Fruit fly (Drosophila melanogaster) whole organism, embryonic: ENCODE data around the gene HUWE1.

Experiments
- B-H1 ChIP-seq: fragments of 200-800 bp; sonication (Bioruptor generic); IDR thresholded peaks from 3 replicates; pipeline ENCODE4 v1.3.6; 2022; ENCODE audit warnings: missing biosample characterization, missing genetic modification characterization
- CG12155 ChIP-seq: fragments of 200-800 bp; sonication (Bioruptor generic); optimal IDR thresholded peaks from 3 replicates; lab custom pipeline; 2016; ENCODE audit warnings: missing biosample characterization, missing genetic modification characterization
- CG1647 ChIP-seq: fragments of 200-800 bp; sonication (Bioruptor generic); optimal IDR thresholded peaks from 3 replicates; lab custom pipeline; 2016; ENCODE audit warnings: missing biosample characterization, missing genetic modification characterization
- CG2120 ChIP-seq: fragments of 200-800 bp; sonication (Bioruptor generic); optimal IDR thresholded peaks from 3 replicates; lab custom pipeline; 2016; ENCODE audit warnings: missing biosample characterization, missing genetic modification characterization
- CG2129 ChIP-seq: fragments of 200-800 bp; sonication (Bioruptor generic); IDR thresholded peaks from 2 replicates; pipeline ENCODE4 v1.3.6; 2022; ENCODE audit warnings: missing biosample characterization, missing genetic modification characterization; ENCODE audit not compliant: partially characterized antibody
- CG34376 ChIP-seq: fragments of 200-800 bp; sonication (Bioruptor generic); optimal IDR thresholded peaks from 2 replicates; lab custom pipeline; 2018; ENCODE audit warnings: missing biosample characterization, mild to moderate bottlenecking, missing genetic modification characterization
- CG3726 ChIP-seq: fragments of 200-800 bp; sonication (Bioruptor generic); IDR thresholded peaks from 3 replicates; pipeline ENCODE4, ENCODE4 v1.3.6; 2022; ENCODE audit warnings: missing biosample characterization, missing genetic modification characterization
- CG4617 ChIP-seq: fragments of 200-800 bp; sonication (Bioruptor generic); optimal IDR thresholded peaks from 3 replicates; lab custom pipeline; 2016; ENCODE audit warnings: missing biosample characterization, missing genetic modification characterization, borderline replicate concordance
- CG4730 ChIP-seq: fragments of 200-800 bp; sonication (Bioruptor generic); IDR thresholded peaks from 2 replicates; pipeline ENCODE4 v1.3.6; 2022; ENCODE audit warnings: missing biosample characterization, missing genetic modification characterization
- CG5245 ChIP-seq: fragments of 200-800 bp; sonication (Bioruptor generic); optimal IDR thresholded peaks from 3 replicates; lab custom pipeline; 2016; ENCODE audit warnings: missing biosample characterization, missing genetic modification characterization
- CG6254 ChIP-seq: fragments of 200-800 bp; sonication (Bioruptor generic); optimal IDR thresholded peaks from 3 replicates; lab custom pipeline; 2017; ENCODE audit warnings: mild to moderate bottlenecking, missing biosample characterization, missing genetic modification reagents, missing genetic modification characterization
- CG7372 ChIP-seq: fragments of 200-800 bp; sonication (Bioruptor generic); IDR thresholded peaks from 2 replicates; pipeline ENCODE4 v1.3.6; 2022; ENCODE audit warnings: missing biosample characterization, missing genetic modification characterization
- CG7556 ChIP-seq: fragments of 200-800 bp; sonication (Bioruptor generic); optimal IDR thresholded peaks from 2 replicates; lab custom pipeline; 2017; ENCODE audit warnings: missing biosample characterization, mild to moderate bottlenecking, missing genetic modification characterization
- CG7839 ChIP-seq: fragments of 200-800 bp; sonication (Bioruptor generic); optimal IDR thresholded peaks from 3 replicates; lab custom pipeline; 2018; ENCODE audit warnings: missing biosample characterization, mild to moderate bottlenecking, missing genetic modification characterization, moderate library complexity
- CG9609 ChIP-seq: fragments of 200-800 bp; sonication (Bioruptor generic); optimal IDR thresholded peaks from 3 replicates; lab custom pipeline; 2016; ENCODE audit warnings: missing biosample characterization, missing genetic modification characterization
- D ChIP-seq, 2 experiments: fragments of 200-800 bp in 1 of 2; fragments of >200 bp in 1 of 2; sonication (Bioruptor generic) in 1 of 2; optimal IDR thresholded peaks; 2 replicates in 1 of 2; 3 replicates in 1 of 2; lab custom pipeline; 2017; ENCODE audit warnings: mild to moderate bottlenecking in 1 of 2, missing biosample characterization in 1 of 2, missing genetic modification characterization in 1 of 2, missing genetic modification reagents in 1 of 2
- Dref ChIP-seq: fragments of 200-800 bp; sonication (Bioruptor generic); IDR thresholded peaks from 2 replicates; pipeline ENCODE4 v1.3.6; 2022; ENCODE audit warnings: missing biosample characterization, missing genetic modification characterization
- Fer3 ChIP-seq: fragments of 200-800 bp; sonication (Bioruptor generic); optimal IDR thresholded peaks from 2 replicates; lab custom pipeline; 2018; ENCODE audit warnings: missing biosample characterization, mild to moderate bottlenecking, missing genetic modification characterization, moderate library complexity
- Hand ChIP-seq: fragments of 200-800 bp; sonication (Bioruptor generic); optimal IDR thresholded peaks from 2 replicates; lab custom pipeline; 2017; ENCODE audit warnings: mild to moderate bottlenecking, missing biosample characterization, missing genetic modification reagents, missing genetic modification characterization
- Hmr ChIP-seq: fragments of 200-800 bp; sonication (Bioruptor generic); optimal IDR thresholded peaks from 3 replicates; lab custom pipeline; 2017; ENCODE audit warnings: mild to moderate bottlenecking, missing biosample characterization, missing genetic modification reagents, missing genetic modification characterization
- MBD-R2 ChIP-seq: fragments of 200-800 bp; sonication (Bioruptor generic); IDR thresholded peaks from 2 replicates; pipeline ENCODE4 v1.3.6; 2022; ENCODE audit warnings: missing biosample characterization, missing genetic modification characterization
- MESR4 ChIP-seq: fragments of 200-800 bp; sonication (Bioruptor generic); optimal IDR thresholded peaks from 2 replicates; lab custom pipeline; 2018; ENCODE audit warnings: missing biosample characterization, mild to moderate bottlenecking, missing genetic modification characterization, moderate library complexity
- Max ChIP-seq: fragments of 200-800 bp; sonication (Bioruptor generic); optimal IDR thresholded peaks from 2 replicates; lab custom pipeline; 2016; ENCODE audit warnings: missing biosample characterization, mild to moderate bottlenecking, missing genetic modification characterization
- Nf-YC ChIP-seq: fragments of 200-800 bp; optimal IDR thresholded peaks from 3 replicates; lab custom pipeline; 2019; ENCODE audit warnings: missing biosample characterization, mild to moderate bottlenecking, missing genetic modification characterization, moderate library complexity
- NfI ChIP-seq: fragments of 200-800 bp; sonication (Bioruptor generic); optimal IDR thresholded peaks from 3 replicates; lab custom pipeline; 2018; ENCODE audit warnings: missing biosample characterization, mild to moderate bottlenecking, missing genetic modification characterization, moderate library complexity
- Opbp ChIP-seq: fragments of 200-800 bp; sonication (Bioruptor generic); IDR thresholded peaks from 3 replicates; pipeline ENCODE4 v1.3.6; 2022; ENCODE audit warnings: missing biosample characterization, missing genetic modification characterization; ENCODE audit not compliant: partially characterized antibody
- PHDP ChIP-seq: fragments of 200-800 bp; sonication (Bioruptor generic); optimal IDR thresholded peaks from 3 replicates; lab custom pipeline; 2018; ENCODE audit warnings: missing biosample characterization, mild to moderate bottlenecking, missing genetic modification characterization, moderate library complexity
- Sox100B ChIP-seq: fragments of 200-800 bp; sonication (Bioruptor generic); optimal IDR thresholded peaks from 3 replicates; lab custom pipeline; 2018; ENCODE audit warnings: missing biosample characterization, mild to moderate bottlenecking, missing genetic modification characterization
- TFAM ChIP-seq: fragments of 200-800 bp; sonication (Bioruptor generic); optimal IDR thresholded peaks from 2 replicates; lab custom pipeline; 2017; ENCODE audit warnings: missing biosample characterization, missing genetic modification characterization, inconsistent platforms
- Tbp ChIP-seq: fragments of >200 bp; optimal IDR thresholded peaks from 2 replicates; lab custom pipeline; 2018; ENCODE audit warnings: missing biosample characterization, missing genetic modification characterization
- Usf ChIP-seq: fragments of 200-800 bp; sonication (Bioruptor generic); optimal IDR thresholded peaks from 2 replicates; lab custom pipeline; 2017; ENCODE audit warnings: missing genotype, missing biosample characterization, missing genetic modification characterization
- aop ChIP-seq: fragments of 200-800 bp; sonication (Bioruptor generic); IDR thresholded peaks from 2 replicates; pipeline ENCODE4 v1.3.6; 2022; ENCODE audit warnings: missing biosample characterization, missing genetic modification characterization
- crp ChIP-seq, 2 experiments: fragments of 200-800 bp; sonication (Bioruptor generic); optimal IDR thresholded peaks; 2 replicates in 1 of 2; 3 replicates in 1 of 2; lab custom pipeline; 2017; ENCODE audit warnings: missing biosample characterization in 2 of 2, missing genetic modification characterization in 2 of 2, mild to moderate bottlenecking in 1 of 2, moderate library complexity in 1 of 2
- dysf ChIP-seq: fragments of 200-800 bp; sonication (Bioruptor generic); IDR thresholded peaks from 3 replicates; pipeline ENCODE4 v1.3.6; 2022; ENCODE audit warnings: missing biosample characterization, missing genetic modification characterization
- emc ChIP-seq: fragments of 200-800 bp; sonication (Bioruptor generic); optimal IDR thresholded peaks from 2 replicates; lab custom pipeline; 2016; ENCODE audit warnings: missing biosample characterization, missing genetic modification characterization
- ewg ChIP-seq: fragments of 200-800 bp; sonication (Bioruptor generic); optimal IDR thresholded peaks from 3 replicates; lab custom pipeline; 2017; ENCODE audit warnings: mild to moderate bottlenecking, missing biosample characterization, missing genetic modification reagents, missing genetic modification characterization
- ind ChIP-seq: fragments of 200-800 bp; sonication (Bioruptor generic); optimal IDR thresholded peaks from 3 replicates; lab custom pipeline; 2016; ENCODE audit warnings: missing biosample characterization, missing genetic modification characterization
- mam ChIP-seq: fragments of 200-800 bp; sonication (Bioruptor generic); optimal IDR thresholded peaks from 3 replicates; lab custom pipeline; 2016; ENCODE audit warnings: missing biosample characterization, missing genetic modification characterization
- nau ChIP-seq: fragments of 200-800 bp; sonication (Bioruptor generic); optimal IDR thresholded peaks from 3 replicates; lab custom pipeline; 2017; ENCODE audit warnings: missing biosample characterization, mild to moderate bottlenecking, missing genetic modification characterization, missing genetic modification reagents
- oc ChIP-seq: fragments of 200-800 bp; sonication (Bioruptor generic); optimal IDR thresholded peaks from 2 replicates; lab custom pipeline; 2018; ENCODE audit warnings: missing biosample characterization, mild to moderate bottlenecking, missing genetic modification characterization, moderate library complexity
- ro ChIP-seq: fragments of 200-800 bp; sonication (Bioruptor generic); IDR thresholded peaks from 2 replicates; pipeline ENCODE4 v1.3.6; 2022; ENCODE audit warnings: missing biosample characterization, missing genetic modification characterization
- sd ChIP-seq: fragments of 200-800 bp; sonication (Bioruptor generic); optimal IDR thresholded peaks from 3 replicates; lab custom pipeline; 2018; ENCODE audit warnings: missing biosample characterization, mild to moderate bottlenecking, missing genetic modification characterization, moderate library complexity
- shn ChIP-seq: fragments of 200-800 bp; sonication (Bioruptor generic); optimal IDR thresholded peaks from 3 replicates; lab custom pipeline; 2016; ENCODE audit warnings: missing biosample characterization, missing genetic modification characterization
- stwl ChIP-seq: fragments of 200-800 bp; sonication (Bioruptor generic); optimal IDR thresholded peaks from 3 replicates; lab custom pipeline; 2018; ENCODE audit warnings: missing biosample characterization, mild to moderate bottlenecking, missing genetic modification characterization, moderate library complexity
- tgo ChIP-seq: fragments of 200-800 bp; sonication (Bioruptor generic); IDR thresholded peaks from 3 replicates; pipeline ENCODE4 v1.3.6; 2022; ENCODE audit warnings: missing biosample characterization, missing genetic modification characterization
- trem ChIP-seq: fragments of 200-800 bp; optimal IDR thresholded peaks from 3 replicates; lab custom pipeline; 2019; ENCODE audit warnings: missing biosample characterization, mild to moderate bottlenecking, missing genetic modification characterization, moderate library complexity
- trh ChIP-seq: fragments of 200-800 bp; sonication (Bioruptor generic); optimal IDR thresholded peaks from 2 replicates; lab custom pipeline; 2016; ENCODE audit warnings: missing biosample characterization, missing genetic modification characterization
- ttk ChIP-seq: fragments of 200-800 bp; sonication (Bioruptor generic); IDR thresholded peaks from 2 replicates; pipeline ENCODE4 v2.1.2; 2022; ENCODE audit warnings: missing biosample characterization, missing genetic modification characterization
- tup ChIP-seq: fragments of 200-800 bp; sonication (Bioruptor generic); optimal IDR thresholded peaks from 2 replicates; lab custom pipeline; 2016; ENCODE audit warnings: missing biosample characterization, mild to moderate bottlenecking, missing genetic modification characterization, moderate library complexity
- yki ChIP-seq: fragments of >200 bp; optimal IDR thresholded peaks from 3 replicates; lab custom pipeline; 2018

The HUWE1 gene

DNA sequence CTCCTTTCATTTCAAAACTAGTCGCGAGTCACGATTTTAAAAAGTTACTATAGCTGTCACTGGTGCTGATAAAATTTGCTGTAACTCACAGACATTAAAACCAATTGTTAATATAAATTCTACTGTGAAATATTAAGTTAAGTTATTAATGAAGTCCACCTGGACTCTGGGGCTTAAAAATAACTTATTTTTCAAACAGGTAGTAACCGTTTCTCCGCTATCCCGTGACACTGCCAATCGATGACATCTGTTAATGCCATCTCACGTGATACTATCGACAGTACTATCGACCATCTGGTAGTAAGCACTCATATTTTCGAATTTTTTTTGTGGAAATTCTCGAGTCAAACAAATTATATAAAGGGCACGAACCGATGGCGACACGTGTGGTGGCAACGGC, 21.6 kb downstream of the HUWE1 start, which contains the start of the genes CG12379 and MagR (continued):
- no peak for TF ChIP-seq D (optimal IDR thresholded peaks at IDR 0.05; lab: Kevin White, UChicago)
- TF ChIP-seq D (GFP tag; optimal IDR thresholded peaks at IDR 0.05; lab: Kevin White, UChicago) = no peak
- no peak for TF ChIP-seq Tbp (GFP tag; lab: Kevin White, UChicago)
- TF ChIP-seq ind (GFP tag; lab: Kevin White, UChicago) = peak; percentile 62
- TF ChIP-seq CG3726 (GFP tag; lab: Robert Waterston, UW) = no peak
- TF ChIP-seq dysf (GFP tag; lab: Robert Waterston, UW) = peak; percentile 56; the same call in 1 of the 3 replicates
- TF ChIP-seq CG4730 (GFP tag; lab: Robert Waterston, UW) = no peak
- TF ChIP-seq Nf-YC (tag; lab: Kevin White, UChicago) = peak; percentile 72
- no peak for TF ChIP-seq CG7839
- TF ChIP-seq CG7372 = peak; percentile 40; the same call in 1 of the 2 replicates
- no peak for TF ChIP-seq MESR4 (GFP tag; lab: Kevin White, UChicago)
- TF ChIP-seq CG2129 (GFP tag; lab: Robert Waterston, UW) = peak; percentile 48
- TF ChIP-seq nau (GFP tag; lab: Kevin White, UChicago) = no peak
- TF ChIP-seq Usf (GFP tag; lab: Kevin White, UChicago) = peak; percentile 22
- peak; percentile 66 for TF ChIP-seq Fer3 (tag; lab: Kevin White, UChicago)
- no peak for TF ChIP-seq oc (tag; lab: Kevin White, UChicago)
- TF ChIP-seq Hmr (GFP tag; lab: Kevin White, UChicago) = no peak
- TF ChIP-seq ro = 0 out of 2 replicates have a peak, but pooled peaks have one; percentile 14
- TF ChIP-seq yki (lab: Kevin White, UChicago) = no peak
- no peak for TF ChIP-seq Hand
- TF ChIP-seq Sox100B (GFP tag; lab: Kevin White, UChicago) = no peak
- no peak for TF ChIP-seq aop
- TF ChIP-seq CG9609 (GFP tag; lab: Kevin White, UChicago) = peak; percentile 31
- TF ChIP-seq CG12155 (GFP tag; lab: Kevin White, UChicago) = no peak
- peak; percentile 56 for TF ChIP-seq NfI (GFP tag; lab: Kevin White, UChicago)
- TF ChIP-seq MBD-R2 (GFP tag; lab: Robert Waterston, UW) = peak; percentile 48; the same call in 1 of the 2 replicates
- peak; percentile 77 for TF ChIP-seq CG34376
- no peak for TF ChIP-seq CG5245
- TF ChIP-seq tup (GFP tag; lab: Kevin White, UChicago) = no peak
- TF ChIP-seq crp (GFP tag; optimal IDR thresholded peaks at IDR 0.05; lab: Kevin White, UChicago) = peak; percentile 25 to 82
- peak; percentile 42 for TF ChIP-seq CG4617 (GFP tag; lab: Kevin White, UChicago)
- peak; percentile 7 for TF ChIP-seq shn (GFP tag; lab: Kevin White, UChicago)
- TF ChIP-seq CG7556 (GFP tag; lab: Kevin White, UChicago) = no peak
- TF ChIP-seq Max = peak; percentile 28
- TF ChIP-seq trh (GFP tag; lab: Kevin White, UChicago) = no peak
- peak; percentile 54 for TF ChIP-seq trem (tag; lab: Kevin White, UChicago)
- TF ChIP-seq Dref (GFP tag; lab: Robert Waterston, UW) = peak; percentile 69
- TF ChIP-seq ewg (GFP tag; lab: Kevin White, UChicago) = no peak
- no peak for TF ChIP-seq sd (tag; lab: Kevin White, UChicago)
- TF ChIP-seq CG1647 = peak; percentile 45
- no peak for TF ChIP-seq B-H1 (GFP tag; lab: Robert Waterston, UW)
- TF ChIP-seq CG2120 = peak; percentile 79
- no peak for TF ChIP-seq TFAM
- no peak for TF ChIP-seq ttk (GFP tag; lab: Robert Waterston, UW)
- peak; percentile 42; the same call in 1 of the 3 replicates for TF ChIP-seq tgo (GFP tag; lab: Robert Waterston, UW)
- peak; percentile 72 for TF ChIP-seq mam (GFP tag; lab: Kevin White, UChicago)
- peak; percentile 9 for TF ChIP-seq emc (GFP tag; lab: Kevin White, UChicago)
- TF ChIP-seq CG6254 (GFP tag; lab: Kevin White, UChicago) = no peak
- peak; percentile 30 for TF ChIP-seq PHDP (tag; lab: Kevin White, UChicago)
- peak; percentile 67 for TF ChIP-seq Opbp (GFP tag; lab: Robert Waterston, UW)
- no peak for TF ChIP-seq stwl (tag; lab: Kevin White, UChicago)
